Fruit fly (Drosophila melanogaster) whole organism, embryonic: ENCODE data around the gene MBD-like.
A peak's percentile ranks its signal among the peaks of the same experiment; 100 is the strongest.

Source experiments
- ATbp ChIP-seq: fragments of 200-800 bp; sonication (Bioruptor generic); optimal IDR thresholded peaks from 2 replicates; lab custom pipeline; 2017; ENCODE audit warnings: missing biosample characterization, mild to moderate bottlenecking, missing genetic modification characterization, missing genetic modification reagents
- Asciz ChIP-seq: fragments of 200-800 bp; sonication (Bioruptor generic); optimal IDR thresholded peaks from 2 replicates; lab custom pipeline; 2017; ENCODE audit warnings: missing biosample characterization, mild to moderate bottlenecking, missing genetic modification characterization, missing genetic modification reagents
- CG10267 ChIP-seq: fragments of 200-800 bp; sonication (Bioruptor generic); optimal IDR thresholded peaks from 2 replicates; lab custom pipeline; 2018; ENCODE audit warnings: missing biosample characterization, mild to moderate bottlenecking, missing genetic modification characterization, moderate library complexity
- CG11695 ChIP-seq: fragments of 200-800 bp; sonication (Bioruptor generic); IDR thresholded peaks from 3 replicates; pipeline ENCODE4 v1.3.6; 2022; ENCODE audit warnings: missing biosample characterization, missing genetic modification characterization
- CG12659 ChIP-seq: fragments of 200-800 bp; sonication (Bioruptor generic); optimal IDR thresholded peaks from 3 replicates; lab custom pipeline; 2017; ENCODE audit warnings: mild to moderate bottlenecking, missing biosample characterization, missing genetic modification reagents, missing genetic modification characterization
- CG12769 ChIP-seq: fragments of 200-800 bp; sonication (Bioruptor generic); optimal IDR thresholded peaks from 2 replicates; lab custom pipeline; 2019; ENCODE audit warnings: missing biosample characterization, mild to moderate bottlenecking, missing genetic modification characterization, moderate library complexity
- CG13624 ChIP-seq: fragments of 200-800 bp; sonication (Bioruptor generic); optimal IDR thresholded peaks from 2 replicates; lab custom pipeline; 2016; ENCODE audit warnings: missing biosample characterization, missing genetic modification characterization
- CG14014 ChIP-seq: fragments of 200-800 bp; sonication (Bioruptor generic); IDR thresholded peaks from 2 replicates; pipeline ENCODE4 v1.3.6; 2022; ENCODE audit warnings: missing biosample characterization, missing genetic modification characterization
- CG1792 ChIP-seq: fragments of 200-800 bp; sonication (Bioruptor generic); optimal IDR thresholded peaks from 2 replicates; lab custom pipeline; 2016; ENCODE audit warnings: missing biosample characterization, missing genetic modification characterization
- CG30403 ChIP-seq: fragments of 200-800 bp; sonication (Bioruptor generic); optimal IDR thresholded peaks from 3 replicates; lab custom pipeline; 2016; ENCODE audit warnings: missing biosample characterization, missing genetic modification characterization
- CG32532 ChIP-seq: fragments of 200-800 bp; sonication (Bioruptor generic); IDR thresholded peaks from 2 replicates; pipeline ENCODE4 v1.3.6; 2022; ENCODE audit warnings: missing biosample characterization, missing genetic modification characterization
- CG3281 ChIP-seq: fragments of 200-800 bp; sonication (Bioruptor generic); optimal IDR thresholded peaks from 3 replicates; lab custom pipeline; 2017; ENCODE audit warnings: missing biosample characterization, mild to moderate bottlenecking, missing genetic modification characterization
- CG6654 ChIP-seq: fragments of 200-800 bp; sonication (Bioruptor generic); optimal IDR thresholded peaks from 2 replicates; lab custom pipeline; 2017; ENCODE audit warnings: missing biosample characterization, mild to moderate bottlenecking, missing genetic modification characterization
- CG7357 ChIP-seq: fragments of 200-800 bp; sonication (Bioruptor generic); IDR thresholded peaks from 3 replicates; pipeline ENCODE4 v1.3.6; 2022; ENCODE audit warnings: missing biosample characterization, missing genetic modification characterization
- CG7839 ChIP-seq: fragments of 200-800 bp; sonication (Bioruptor generic); optimal IDR thresholded peaks from 3 replicates; lab custom pipeline; 2018; ENCODE audit warnings: missing biosample characterization, mild to moderate bottlenecking, missing genetic modification characterization, moderate library complexity
- CG7928 ChIP-seq: fragments of 200-800 bp; sonication (Bioruptor generic); optimal IDR thresholded peaks from 2 replicates; lab custom pipeline; 2017; ENCODE audit warnings: missing biosample characterization, mild to moderate bottlenecking, missing genetic modification characterization
- CG8089 ChIP-seq: fragments of 200-800 bp; sonication (Bioruptor generic); optimal IDR thresholded peaks from 3 replicates; lab custom pipeline; 2016; ENCODE audit warnings: missing biosample characterization, missing genetic modification characterization
- CG9437 ChIP-seq: fragments of 200-800 bp; sonication (Bioruptor generic); optimal IDR thresholded peaks from 2 replicates; lab custom pipeline; 2018; ENCODE audit warnings: missing biosample characterization, mild to moderate bottlenecking, missing genetic modification characterization
- Deaf1 ChIP-seq: fragments of 200-800 bp; optimal IDR thresholded peaks from 3 replicates; lab custom pipeline; 2019; ENCODE audit warnings: missing biosample characterization, mild to moderate bottlenecking, missing genetic modification characterization, moderate library complexity
- Dip2 ChIP-seq: fragments of 200-800 bp; sonication (Bioruptor generic); IDR thresholded peaks from 2 replicates; pipeline ENCODE4 v1.3.6; 2022; ENCODE audit warnings: missing biosample characterization, missing genetic modification characterization
- Dp ChIP-seq: fragments of 200-800 bp; sonication (Bioruptor generic); optimal IDR thresholded peaks from 2 replicates; lab custom pipeline; 2018; ENCODE audit warnings: missing biosample characterization, mild to moderate bottlenecking, missing genetic modification characterization, moderate library complexity
- Hmr ChIP-seq: fragments of 200-800 bp; sonication (Bioruptor generic); optimal IDR thresholded peaks from 3 replicates; lab custom pipeline; 2017; ENCODE audit warnings: mild to moderate bottlenecking, missing biosample characterization, missing genetic modification reagents, missing genetic modification characterization
- Hr51 ChIP-seq, 2 experiments: fragments of 200-800 bp; sonication (Bioruptor generic); optimal IDR thresholded peaks; 2 replicates in 1 of 2; 3 replicates in 1 of 2; lab custom pipeline; 2016 to 2018; ENCODE audit warnings: missing biosample characterization in 2 of 2, missing genetic modification characterization in 2 of 2, mild to moderate bottlenecking in 1 of 2, moderate library complexity in 1 of 2
- MBD-R2 ChIP-seq: fragments of 200-800 bp; sonication (Bioruptor generic); IDR thresholded peaks from 2 replicates; pipeline ENCODE4 v1.3.6; 2022; ENCODE audit warnings: missing biosample characterization, missing genetic modification characterization
- NfI ChIP-seq: fragments of 200-800 bp; sonication (Bioruptor generic); optimal IDR thresholded peaks from 3 replicates; lab custom pipeline; 2018; ENCODE audit warnings: missing biosample characterization, mild to moderate bottlenecking, missing genetic modification characterization, moderate library complexity
- Rfx ChIP-seq: fragments of 200-800 bp; sonication (Bioruptor generic); IDR thresholded peaks from 2 replicates; pipeline ENCODE4 v1.3.6; 2022; ENCODE audit warnings: missing biosample characterization, missing genetic modification characterization
- Sox102F ChIP-seq: fragments of 200-800 bp; sonication (Bioruptor generic); optimal IDR thresholded peaks from 2 replicates; lab custom pipeline; 2018; ENCODE audit warnings: missing biosample characterization, mild to moderate bottlenecking, missing genetic modification characterization, moderate library complexity
- Trl ChIP-seq, 3 experiments: fragments of >200 bp in 2 of 3; fragments of 200-800 bp in 1 of 3; sonication (Bioruptor generic) in 1 of 3; optimal IDR thresholded peaks; 2 replicates in 1 of 3; 3 replicates in 2 of 3; lab custom pipeline; 2016 to 2017; ENCODE audit warnings: missing biosample characterization in 1 of 3, missing genetic modification characterization in 1 of 3
- Xbp1 ChIP-seq: fragments of 200-800 bp; sonication (Bioruptor generic); optimal IDR thresholded peaks from 3 replicates; lab custom pipeline; 2016; ENCODE audit warnings: missing biosample characterization, mild to moderate bottlenecking, missing genetic modification characterization
- Xrp1 ChIP-seq: fragments of 200-800 bp; sonication (Bioruptor generic); IDR thresholded peaks from 2 replicates; pipeline ENCODE4 v1.3.6; 2022; ENCODE audit warnings: missing biosample characterization, missing genetic modification characterization
- chinmo ChIP-seq: fragments of 200-800 bp; sonication (Bioruptor generic); IDR thresholded peaks from 4 replicates; pipeline ENCODE4 v1.3.6; 2022; ENCODE audit warnings: missing biosample characterization, missing genetic modification characterization; ENCODE audit not compliant: partially characterized antibody
- chn ChIP-seq: fragments of 200-800 bp; sonication (Bioruptor generic); optimal IDR thresholded peaks from 2 replicates; lab custom pipeline; 2016; ENCODE audit warnings: missing biosample characterization, missing genetic modification characterization
- crp ChIP-seq, 2 experiments: fragments of 200-800 bp; sonication (Bioruptor generic); optimal IDR thresholded peaks; 2 replicates in 1 of 2; 3 replicates in 1 of 2; lab custom pipeline; 2017; ENCODE audit warnings: missing biosample characterization in 2 of 2, missing genetic modification characterization in 2 of 2, mild to moderate bottlenecking in 1 of 2, moderate library complexity in 1 of 2
- disco-r ChIP-seq: fragments of 200-800 bp; sonication (Bioruptor generic); optimal IDR thresholded peaks from 2 replicates; lab custom pipeline; 2016; ENCODE audit warnings: missing biosample characterization, missing genetic modification characterization
- dmrt99B ChIP-seq: fragments of 200-800 bp; sonication (Bioruptor generic); optimal IDR thresholded peaks from 2 replicates; lab custom pipeline; 2018; ENCODE audit warnings: missing biosample characterization, mild to moderate bottlenecking, missing genetic modification characterization, moderate library complexity
- fd64A ChIP-seq: fragments of 200-800 bp; sonication (Bioruptor generic); optimal IDR thresholded peaks from 3 replicates; lab custom pipeline; 2018; ENCODE audit warnings: missing biosample characterization, mild to moderate bottlenecking, missing genetic modification characterization
- gcm ChIP-seq: fragments of 200-800 bp; sonication (Bioruptor generic); optimal IDR thresholded peaks from 2 replicates; lab custom pipeline; 2019; ENCODE audit warnings: missing biosample characterization, mild to moderate bottlenecking, missing genetic modification characterization, moderate library complexity
- grau ChIP-seq: fragments of 200-800 bp; optimal IDR thresholded peaks from 3 replicates; lab custom pipeline; 2019; ENCODE audit warnings: missing biosample characterization, mild to moderate bottlenecking, missing genetic modification characterization, moderate library complexity
- ham ChIP-seq: fragments of 200-800 bp; sonication (Bioruptor generic); IDR thresholded peaks from 2 replicates; pipeline ENCODE4 v1.3.6; 2022; ENCODE audit warnings: missing biosample characterization, missing genetic modification characterization
- lola ChIP-seq, 3 experiments: fragments of >200 bp in 2 of 3; fragments of 200-800 bp in 1 of 3; sonication (Bioruptor generic) in 1 of 3; optimal IDR thresholded peaks; 2 replicates each; lab custom pipeline; 2017 to 2019; ENCODE audit warnings: missing biosample characterization in 3 of 3, missing genetic modification characterization in 3 of 3, mild to moderate bottlenecking in 1 of 3, moderate library complexity in 1 of 3
- nau ChIP-seq: fragments of 200-800 bp; sonication (Bioruptor generic); optimal IDR thresholded peaks from 3 replicates; lab custom pipeline; 2017; ENCODE audit warnings: missing biosample characterization, mild to moderate bottlenecking, missing genetic modification characterization, missing genetic modification reagents
- row ChIP-seq: fragments of 200-800 bp; sonication (Bioruptor generic); IDR thresholded peaks from 3 replicates; pipeline ENCODE4 v1.3.6; 2022; ENCODE audit warnings: missing biosample characterization, missing genetic modification characterization
- stc ChIP-seq: fragments of 200-800 bp; sonication (Bioruptor generic); IDR thresholded peaks from 2 replicates; pipeline ENCODE4 v1.3.6; 2022; ENCODE audit warnings: missing biosample characterization, missing genetic modification characterization
- sug ChIP-seq: fragments of 200-800 bp; optimal IDR thresholded peaks from 2 replicates; lab custom pipeline; 2019; ENCODE audit warnings: missing biosample characterization, mild to moderate bottlenecking, missing genetic modification characterization, moderate library complexity
- ttk ChIP-seq: fragments of 200-800 bp; sonication (Bioruptor generic); IDR thresholded peaks from 2 replicates; pipeline ENCODE4 v2.1.2; 2022; ENCODE audit warnings: missing biosample characterization, missing genetic modification characterization
- unc-4 ChIP-seq: fragments of 200-800 bp; sonication (Bioruptor generic); IDR thresholded peaks from 2 replicates; pipeline ENCODE4 v1.3.6; 2022; ENCODE audit warnings: missing biosample characterization, missing genetic modification characterization; ENCODE audit not compliant: partially characterized antibody
- vvl ChIP-seq: fragments of 200-800 bp; sonication (Bioruptor generic); IDR thresholded peaks from 2 replicates; pipeline ENCODE4 v1.3.6; 2022; ENCODE audit warnings: missing biosample characterization, missing genetic modification characterization
- zf30C ChIP-seq: fragments of 200-800 bp; sonication (Bioruptor generic); optimal IDR thresholded peaks from 3 replicates; lab custom pipeline; 2018; ENCODE audit warnings: missing biosample characterization, mild to moderate bottlenecking, missing genetic modification characterization

Gene MBD-like

DNA sequence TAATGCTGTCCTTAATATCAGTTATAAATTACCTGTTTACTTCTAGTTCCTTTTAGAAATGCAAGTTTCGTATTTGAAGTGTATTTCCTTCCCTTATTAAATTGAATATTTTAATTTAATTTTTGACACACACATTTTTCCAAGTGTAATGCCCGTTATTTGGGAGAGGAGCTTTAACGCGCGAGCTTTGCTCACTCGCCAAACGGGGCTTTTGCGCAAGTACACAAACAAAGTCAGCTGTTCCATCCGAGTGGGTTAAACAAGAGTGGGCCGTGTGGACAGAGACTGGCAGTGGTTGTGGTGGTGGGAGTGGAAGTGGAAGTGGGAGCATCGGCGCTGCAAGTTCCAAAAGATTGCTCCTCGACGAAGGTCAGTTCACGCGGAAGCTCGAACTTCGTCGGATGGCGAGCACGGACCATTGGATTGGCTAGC, 21.5 kb downstream of the MBD-like start, which contains the start of gene CG8301 (continued):
- TF ChIP-seq CG12659 (GFP tag; lab: Kevin White, UChicago) (no peak), stc (peak; percentile 40; the same call in 1 of the 2 replicates), CG9437 (peak; percentile 20), sug (tag; lab: Kevin White, UChicago) (peak; percentile 9), Asciz (GFP tag; lab: Kevin White, UChicago) (peak; percentile 34), lola (GFP tag; optimal IDR thresholded peaks at IDR 0.05; lab: Kevin White, UChicago) (no peak), dmrt99B (tag; lab: Kevin White, UChicago) (no peak), fd64A (GFP tag; lab: Kevin White, UChicago) (no peak), CG13624 (GFP tag; lab: Kevin White, UChicago) (no peak), disco-r (no peak), ham (GFP tag; lab: Robert Waterston, UW) (no peak), unc-4 (GFP tag; lab: Robert Waterston, UW) (0 out of 2 replicates have a peak, but pooled peaks have one; percentile 20), CG7357 (GFP tag; lab: Robert Waterston, UW) (no peak), row (GFP tag; lab: Robert Waterston, UW) (peak; percentile 68), CG30403 (GFP tag; lab: Kevin White, UChicago) (peak; percentile 39), Dp (GFP tag; lab: Kevin White, UChicago) (no peak), Rfx (peak; percentile 35; the same call in 1 of the 2 replicates), nau (GFP tag; lab: Kevin White, UChicago) (no peak), MBD-R2 (GFP tag; lab: Robert Waterston, UW) (0 out of 2 replicates have a peak, but pooled peaks have one; percentile 31), Dip2 (no peak), CG3281 (GFP tag; lab: Kevin White, UChicago) (peak; percentile 6), gcm (GFP tag; lab: Kevin White, UChicago) (peak; percentile 8), Xbp1 (GFP tag; lab: Kevin White, UChicago) (peak; percentile 38), CG8089 (no peak), Hmr (peak; percentile 49), zf30C (GFP tag; lab: Kevin White, UChicago) (peak; percentile 70), Trl (optimal IDR thresholded peaks at IDR 0.05; lab: Kevin White, UChicago) (no peak), Trl (GFP tag; optimal IDR thresholded peaks at IDR 0.05; lab: Kevin White, UChicago) (no peak), CG12769 (tag; lab: Kevin White, UChicago) (peak; percentile 43), grau (tag; lab: Kevin White, UChicago) (peak; percentile 41), CG7928 (no peak), CG1792 (GFP tag; lab: Kevin White, UChicago) (no peak), Xrp1 (GFP tag; lab: Robert Waterston, UW) (0 out of 2 replicates have a peak, but pooled peaks have one; percentile 17), CG10267 (peak; percentile 12), Deaf1 (tag; lab: Kevin White, UChicago) (peak; percentile 77), chinmo (GFP tag; lab: Robert Waterston, UW) (0 out of 4 replicates have a peak, but pooled peaks have one; percentile 40), Sox102F (GFP tag; lab: Kevin White, UChicago) (peak; percentile 50), CG32532 (GFP tag; lab: Robert Waterston, UW) (peak; percentile 60; the same call in 1 of the 2 replicates), CG14014 (GFP tag; lab: Robert Waterston, UW) (peak; percentile 38; the same call in 1 of the 2 replicates), ttk (GFP tag; lab: Robert Waterston, UW) (0 out of 2 replicates have a peak, but pooled peaks have one; percentile 9), crp (GFP tag; optimal IDR thresholded peaks at IDR 0.05; lab: Kevin White, UChicago) (peak in 1 of 2 experiments; percentile 75), CG7839 (tag; lab: Kevin White, UChicago) (peak; percentile 45), chn (GFP tag; lab: Kevin White, UChicago) (no peak), ATbp (GFP tag; lab: Kevin White, UChicago) (peak; percentile 1), CG6654 (GFP tag; lab: Kevin White, UChicago) (no peak), NfI (GFP tag; lab: Kevin White, UChicago) (peak; percentile 22), vvl (GFP tag; lab: Robert Waterston, UW) (peak; percentile 46; the same call in 1 of the 2 replicates), Hr51 (GFP tag; optimal IDR thresholded peaks at IDR 0.05; lab: Kevin White, UChicago) (peak in 1 of 2 experiments; percentile 62), CG11695 (GFP tag; lab: Robert Waterston, UW) (peak; percentile 56; the same call in 2 of the 3 replicates)
